Fruit fly (Drosophila melanogaster) whole organism, embryonic: ENCODE measurements around the gene ND-13A.

Experiments used
- Antp ChIP-seq: fragments of 200-800 bp; sonication (Bioruptor generic); optimal IDR thresholded peaks from 3 replicates; lab custom pipeline; 2016; ENCODE audit warnings: missing biosample characterization, missing genetic modification characterization
- Bgb ChIP-seq: fragments of 200-800 bp; sonication (Bioruptor generic); IDR thresholded peaks from 2 replicates; pipeline ENCODE4 v1.3.6; 2022; ENCODE audit warnings: missing biosample characterization, missing genetic modification characterization; ENCODE audit not compliant: partially characterized antibody
- CG10431 ChIP-seq: fragments of 200-800 bp; sonication (Bioruptor generic); optimal IDR thresholded peaks from 3 replicates; lab custom pipeline; 2018; ENCODE audit warnings: missing biosample characterization, mild to moderate bottlenecking, missing genetic modification characterization
- CG10543 ChIP-seq: fragments of 200-800 bp; sonication (Bioruptor generic); optimal IDR thresholded peaks from 3 replicates; lab custom pipeline; 2017; ENCODE audit warnings: missing biosample characterization, mild to moderate bottlenecking, missing genetic modification characterization, moderate library complexity
- CG12155 ChIP-seq: fragments of 200-800 bp; sonication (Bioruptor generic); optimal IDR thresholded peaks from 3 replicates; lab custom pipeline; 2016; ENCODE audit warnings: missing biosample characterization, missing genetic modification characterization
- CG15514 ChIP-seq: fragments of 200-800 bp; sonication (Bioruptor generic); optimal IDR thresholded peaks from 3 replicates; lab custom pipeline; 2017; ENCODE audit warnings: missing biosample characterization, missing genetic modification characterization, mild to moderate bottlenecking, moderate library complexity, missing genetic modification reagents
- CG16779 ChIP-seq: fragments of 200-800 bp; sonication (Bioruptor generic); IDR thresholded peaks from 2 replicates; pipeline ENCODE4 v1.3.6; 2022; ENCODE audit warnings: missing biosample characterization, missing genetic modification characterization
- CG1832 ChIP-seq: fragments of 200-800 bp; sonication (Bioruptor generic); optimal IDR thresholded peaks from 2 replicates; lab custom pipeline; 2017; ENCODE audit warnings: missing biosample characterization, mild to moderate bottlenecking, missing genetic modification characterization, inconsistent platforms
- CG18476 ChIP-seq: fragments of 200-800 bp; sonication (Bioruptor generic); optimal IDR thresholded peaks from 2 replicates; lab custom pipeline; 2016; ENCODE audit warnings: missing biosample characterization, mild to moderate bottlenecking, missing genetic modification characterization
- CG34376 ChIP-seq: fragments of 200-800 bp; sonication (Bioruptor generic); optimal IDR thresholded peaks from 2 replicates; lab custom pipeline; 2018; ENCODE audit warnings: missing biosample characterization, mild to moderate bottlenecking, missing genetic modification characterization
- CG5953 ChIP-seq: fragments of 200-800 bp; sonication (Bioruptor generic); IDR thresholded peaks from 2 replicates; pipeline ENCODE4 v1.3.6; 2022; ENCODE audit warnings: missing biosample characterization, missing genetic modification characterization
- CG6689 ChIP-seq: fragments of 200-800 bp; sonication (Bioruptor generic); IDR thresholded peaks from 2 replicates; pipeline ENCODE4 v1.3.6; 2022; ENCODE audit warnings: missing biosample characterization, missing genetic modification characterization
- CG6765 ChIP-seq: fragments of 200-800 bp; sonication (Bioruptor generic); optimal IDR thresholded peaks from 3 replicates; lab custom pipeline; 2017; ENCODE audit warnings: missing biosample characterization, mild to moderate bottlenecking, missing genetic modification characterization
- CG8281 ChIP-seq: fragments of 200-800 bp; sonication (Bioruptor generic); optimal IDR thresholded peaks from 2 replicates; lab custom pipeline; 2018; ENCODE audit warnings: missing biosample characterization, mild to moderate bottlenecking, missing genetic modification characterization, moderate library complexity
- CG8388 ChIP-seq: fragments of 200-800 bp; sonication (Bioruptor generic); optimal IDR thresholded peaks from 2 replicates; lab custom pipeline; 2019; ENCODE audit warnings: missing biosample characterization, mild to moderate bottlenecking, missing genetic modification characterization, moderate library complexity
- CG8478 ChIP-seq: fragments of >200 bp; optimal IDR thresholded peaks from 2 replicates; lab custom pipeline; 2018
- CG9932 ChIP-seq: fragments of 200-800 bp; sonication (Bioruptor generic); IDR thresholded peaks from 2 replicates; pipeline ENCODE4 v1.3.6; 2022; ENCODE audit warnings: missing biosample characterization, missing genetic modification characterization
- CrebB ChIP-seq: fragments of 200-800 bp; sonication (Bioruptor generic); optimal IDR thresholded peaks from 3 replicates; lab custom pipeline; 2018; ENCODE audit warnings: missing biosample characterization, mild to moderate bottlenecking, missing genetic modification characterization
- Deaf1 ChIP-seq: fragments of 200-800 bp; optimal IDR thresholded peaks from 3 replicates; lab custom pipeline; 2019; ENCODE audit warnings: missing biosample characterization, mild to moderate bottlenecking, missing genetic modification characterization, moderate library complexity
- E2f1 ChIP-seq: fragments of 200-800 bp; sonication (Bioruptor generic); IDR thresholded peaks from 2 replicates; pipeline ENCODE4 v1.3.6; 2022; ENCODE audit warnings: missing biosample characterization, missing genetic modification characterization
- Ets97D ChIP-seq: fragments of 200-800 bp; sonication (Bioruptor generic); optimal IDR thresholded peaks from 3 replicates; lab custom pipeline; 2016; ENCODE audit warnings: missing biosample characterization, missing genetic modification characterization
- Fer1 ChIP-seq: fragments of 200-800 bp; sonication (Bioruptor generic); optimal IDR thresholded peaks from 2 replicates; lab custom pipeline; 2017; ENCODE audit warnings: missing biosample characterization, mild to moderate bottlenecking, missing genetic modification characterization
- Hey ChIP-seq: fragments of 200-800 bp; sonication (Bioruptor generic); optimal IDR thresholded peaks from 3 replicates; lab custom pipeline; 2018; ENCODE audit warnings: missing biosample characterization, mild to moderate bottlenecking, missing genetic modification characterization
- Hmr ChIP-seq: fragments of 200-800 bp; sonication (Bioruptor generic); optimal IDR thresholded peaks from 3 replicates; lab custom pipeline; 2017; ENCODE audit warnings: mild to moderate bottlenecking, missing biosample characterization, missing genetic modification reagents, missing genetic modification characterization
- Hr78 ChIP-seq, 2 experiments: fragments of 200-800 bp in 1 of 2; fragments of >200 bp in 1 of 2; sonication (Bioruptor generic) in 1 of 2; optimal IDR thresholded peaks; 2 replicates each; lab custom pipeline; 2017 to 2019; ENCODE audit warnings: missing biosample characterization in 2 of 2, missing genetic modification characterization in 2 of 2, mild to moderate bottlenecking in 1 of 2, moderate library complexity in 1 of 2
- Med ChIP-seq: fragments of 200-800 bp; sonication (Bioruptor generic); peaks from one replicate; lab custom pipeline; 2016; ENCODE audit warnings: missing biosample characterization, missing genetic modification characterization, mild to moderate bottlenecking, inconsistent platforms, moderate library complexity
- NFAT ChIP-seq: fragments of 200-800 bp; sonication (Bioruptor generic); IDR thresholded peaks from 2 replicates; pipeline ENCODE4 v1.3.6; 2022; ENCODE audit warnings: missing biosample characterization, missing genetic modification characterization
- Side ChIP-seq: fragments of 200-800 bp; sonication (Bioruptor generic); optimal IDR thresholded peaks from 2 replicates; lab custom pipeline; 2016; ENCODE audit warnings: missing biosample characterization, missing genetic modification characterization
- bbx ChIP-seq: fragments of 200-800 bp; sonication (Bioruptor generic); IDR thresholded peaks from 2 replicates; pipeline ENCODE4 v1.3.6; 2022; ENCODE audit warnings: missing biosample characterization, missing genetic modification characterization; ENCODE audit not compliant: partially characterized antibody
- chinmo ChIP-seq: fragments of 200-800 bp; sonication (Bioruptor generic); IDR thresholded peaks from 4 replicates; pipeline ENCODE4 v1.3.6; 2022; ENCODE audit warnings: missing biosample characterization, missing genetic modification characterization; ENCODE audit not compliant: partially characterized antibody
- chm ChIP-seq: fragments of 200-800 bp; sonication (Bioruptor generic); IDR thresholded peaks from 2 replicates; pipeline ENCODE4 v1.3.6; 2022; ENCODE audit warnings: missing biosample characterization, missing genetic modification characterization
- ci ChIP-seq: fragments of 200-800 bp; sonication (Bioruptor generic); IDR thresholded peaks from 3 replicates; pipeline ENCODE4 v1.3.6; 2022; ENCODE audit warnings: missing biosample characterization, missing genetic modification characterization
- en ChIP-seq: fragments of 200-800 bp; sonication (Bioruptor generic); optimal IDR thresholded peaks from 2 replicates; lab custom pipeline; 2016; ENCODE audit warnings: missing biosample characterization, missing genetic modification characterization
- ewg ChIP-seq: fragments of 200-800 bp; sonication (Bioruptor generic); optimal IDR thresholded peaks from 3 replicates; lab custom pipeline; 2017; ENCODE audit warnings: mild to moderate bottlenecking, missing biosample characterization, missing genetic modification reagents, missing genetic modification characterization
- hb ChIP-seq: fragments of 200-800 bp; sonication (Bioruptor generic); IDR thresholded peaks from 3 replicates; pipeline ENCODE4 v1.3.6; 2022; ENCODE audit warnings: missing biosample characterization, missing genetic modification characterization; ENCODE audit not compliant: partially characterized antibody
- lab ChIP-seq: fragments of 200-800 bp; sonication (Bioruptor generic); optimal IDR thresholded peaks from 3 replicates; lab custom pipeline; 2017; ENCODE audit warnings: missing biosample characterization, missing genetic modification characterization, mild to moderate bottlenecking, moderate library complexity, missing genetic modification reagents
- lov ChIP-seq, 2 experiments: fragments of 200-800 bp in 1 of 2; fragments of >200 bp in 1 of 2; sonication (Bioruptor generic) in 1 of 2; IDR thresholded peaks in 1 of 2; optimal IDR thresholded peaks in 1 of 2; 2 replicates in 1 of 2; 3 replicates in 1 of 2; pipeline versions ENCODE4 v1.3.6 to Lab custom; 2017 to 2022; ENCODE audit warnings: missing biosample characterization in 1 of 2, missing genetic modification characterization in 1 of 2
- mirr ChIP-seq: fragments of 200-800 bp; sonication (Bioruptor generic); optimal IDR thresholded peaks from 3 replicates; lab custom pipeline; 2018; ENCODE audit warnings: missing biosample characterization, mild to moderate bottlenecking, missing genetic modification characterization
- onecut ChIP-seq: fragments of 200-800 bp; sonication (Bioruptor generic); IDR thresholded peaks from 2 replicates; pipeline ENCODE4 v1.3.6; 2022; ENCODE audit warnings: missing biosample characterization, missing genetic modification characterization
- pfk ChIP-seq: fragments of 200-800 bp; sonication (Bioruptor generic); optimal IDR thresholded peaks from 2 replicates; lab custom pipeline; 2018; ENCODE audit warnings: missing biosample characterization, mild to moderate bottlenecking, missing genetic modification characterization, moderate library complexity
- prd ChIP-seq, 3 experiments: fragments of >200 bp in 2 of 3; fragments of 200-800 bp in 1 of 3; sonication (Bioruptor generic) in 1 of 3; optimal IDR thresholded peaks in 2 of 3; IDR thresholded peaks in 1 of 3; 2 replicates in 2 of 3; 3 replicates in 1 of 3; pipeline versions ENCODE4 v1.3.6 to Lab custom; 2017 to 2022; ENCODE audit warnings: missing biosample characterization in 1 of 3, missing genetic modification characterization in 1 of 3
- scrt ChIP-seq: fragments of 200-800 bp; sonication (Bioruptor generic); optimal IDR thresholded peaks from 2 replicates; lab custom pipeline; 2018; ENCODE audit warnings: missing biosample characterization, mild to moderate bottlenecking, missing genetic modification characterization, moderate library complexity
- so ChIP-seq: fragments of 200-800 bp; sonication (Bioruptor generic); IDR thresholded peaks from 3 replicates; pipeline ENCODE4 v1.3.6; 2022; ENCODE audit warnings: missing biosample characterization, missing genetic modification characterization
- toy ChIP-seq: fragments of 200-800 bp; sonication (Bioruptor generic); IDR thresholded peaks from 2 replicates; pipeline ENCODE4 v1.3.6; 2022; ENCODE audit warnings: missing biosample characterization, missing genetic modification characterization

The ND-13A gene

DNA sequence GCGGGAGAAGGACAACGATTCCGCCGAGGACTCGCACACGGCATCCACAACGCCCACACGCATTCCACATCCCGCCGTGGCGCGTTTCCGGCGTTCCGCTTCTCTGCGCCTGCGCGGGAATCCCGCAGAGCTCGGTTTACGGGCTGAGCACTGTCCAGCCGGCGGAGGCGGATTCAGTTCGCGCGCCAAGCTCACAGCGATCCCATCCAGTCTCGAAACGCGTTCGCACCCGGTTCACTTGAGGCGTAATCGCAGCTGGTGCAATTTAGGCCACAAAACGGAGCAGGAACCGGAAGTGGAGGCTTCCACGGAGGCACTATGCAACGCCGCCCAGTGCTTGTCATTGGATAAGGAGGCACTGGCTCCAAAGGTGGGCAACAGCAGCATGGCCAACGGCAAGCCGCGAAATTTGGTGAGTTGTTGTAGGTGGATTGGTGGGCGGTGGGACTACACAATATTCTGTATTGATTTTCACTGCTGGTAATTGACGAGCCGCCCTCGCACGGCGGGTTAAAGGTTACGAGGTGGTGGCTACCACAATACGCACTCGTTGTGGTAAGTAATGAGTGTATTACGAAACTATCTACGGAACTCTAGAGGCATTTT is 37.2 kb downstream of the ND-13A start:
- TF ChIP-seq CG10543, result peak; percentile 20
- TF ChIP-seq Med, result peak; percentile 64
- TF ChIP-seq prd (optimal IDR thresholded peaks at IDR 0.05; lab: Kevin White, UChicago), result no peak
- 0 out of 3 replicates have a peak, but pooled peaks have one; percentile 36 for TF ChIP-seq prd (GFP tag; IDR thresholded peaks at IDR 0.05; lab: Robert Waterston, UW)
- TF ChIP-seq CG6765 (GFP tag; lab: Kevin White, UChicago), result peak; percentile 24
- no peak for TF ChIP-seq CG12155
- TF ChIP-seq Side (GFP tag; lab: Kevin White, UChicago), result no peak
- no peak for TF ChIP-seq toy (GFP tag; lab: Robert Waterston, UW)
- TF ChIP-seq lab (GFP tag; lab: Kevin White, UChicago), result peak; percentile 35
- TF ChIP-seq CG8388, result no peak
- 0 out of 2 replicates have a peak, but pooled peaks have one; percentile 33 for TF ChIP-seq chm (GFP tag; lab: Robert Waterston, UW)
- TF ChIP-seq CG1832 (GFP tag; lab: Kevin White, UChicago), result peak; percentile 7
- peak; percentile 41 for TF ChIP-seq Deaf1 (tag; lab: Kevin White, UChicago)
- TF ChIP-seq bbx (GFP tag; lab: Robert Waterston, UW), result peak; percentile 32; the same call in 1 of the 2 replicates
- peak; percentile 88 for TF ChIP-seq pfk
- TF ChIP-seq mirr (GFP tag; lab: Kevin White, UChicago), result no peak
- TF ChIP-seq lov (optimal IDR thresholded peaks at IDR 0.05; lab: Kevin White, UChicago), result no peak
- TF ChIP-seq lov (GFP tag; IDR thresholded peaks at IDR 0.05; lab: Robert Waterston, UW), result 0 out of 3 replicates have a peak, but pooled peaks have one; percentile 30
- TF ChIP-seq CG34376 (GFP tag; lab: Kevin White, UChicago), result peak; percentile 26
- TF ChIP-seq Antp (GFP tag; lab: Kevin White, UChicago), result peak; percentile 15
- TF ChIP-seq CG16779, result peak; percentile 50; the same call in 1 of the 2 replicates
- TF ChIP-seq Ets97D (GFP tag; lab: Kevin White, UChicago), result peak; percentile 19
- TF ChIP-seq so (GFP tag; lab: Robert Waterston, UW), result 0 out of 3 replicates have a peak, but pooled peaks have one; percentile 17
- TF ChIP-seq CG15514 (GFP tag; lab: Kevin White, UChicago), result peak; percentile 66
- 0 out of 3 replicates have a peak, but pooled peaks have one; percentile 43 for TF ChIP-seq ci (GFP tag; lab: Robert Waterston, UW)
- TF ChIP-seq onecut (GFP tag; lab: Robert Waterston, UW), result peak; percentile 84
- TF ChIP-seq CrebB (tag; lab: Kevin White, UChicago), result no peak
- TF ChIP-seq E2f1, result 0 out of 2 replicates have a peak, but pooled peaks have one; percentile 21
- no peak for TF ChIP-seq CG10431 (GFP tag; lab: Kevin White, UChicago)
- TF ChIP-seq ewg (GFP tag; lab: Kevin White, UChicago), result peak; percentile 96
- peak; percentile 7; the same call in 1 of the 2 replicates for TF ChIP-seq Bgb (GFP tag; lab: Robert Waterston, UW)
- peak in 1 of 2 experiments; percentile 8 for TF ChIP-seq Hr78 (GFP tag; optimal IDR thresholded peaks at IDR 0.05; lab: Kevin White, UChicago)
- peak; percentile 22; the same call in 1 of the 3 replicates for TF ChIP-seq hb
- peak; percentile 30; the same call in 1 of the 2 replicates for TF ChIP-seq NFAT (GFP tag; lab: Robert Waterston, UW)
- TF ChIP-seq CG5953 (GFP tag; lab: Robert Waterston, UW), result peak; percentile 43; the same call in 1 of the 2 replicates
- TF ChIP-seq CG6689 (GFP tag; lab: Robert Waterston, UW), result 0 out of 2 replicates have a peak, but pooled peaks have one; percentile 23
- peak; percentile 11 for TF ChIP-seq Fer1 (GFP tag; lab: Kevin White, UChicago)
- peak; percentile 20 for TF ChIP-seq Hmr (GFP tag; lab: Kevin White, UChicago)
- TF ChIP-seq en (GFP tag; lab: Kevin White, UChicago), result no peak
- TF ChIP-seq CG8478 (lab: Kevin White, UChicago), result peak; percentile 55
- peak; percentile 23; the same call in 1 of the 2 replicates for TF ChIP-seq CG9932 (GFP tag; lab: Robert Waterston, UW)
- no peak for TF ChIP-seq Hey (tag; lab: Kevin White, UChicago)
- peak; percentile 23 for TF ChIP-seq scrt (GFP tag; lab: Kevin White, UChicago)
- 0 out of 4 replicates have a peak, but pooled peaks have one; percentile 55 for TF ChIP-seq chinmo (GFP tag; lab: Robert Waterston, UW)
- no peak for TF ChIP-seq CG8281
- TF ChIP-seq CG18476 (GFP tag; lab: Kevin White, UChicago), result peak; percentile 44
- TF ChIP-seq, all 482 proteins: peak for 34
